Worm (Caenorhabditis elegans) whole organism, L3 larva: ENCODE data around the gene R07C12.3.

Source experiments
- aly-2 ChIP-seq: fragments of 150-350 bp; optimal IDR thresholded peaks from 2 replicates; lab custom pipeline; 2014; ENCODE audit warnings: missing biosample characterization, missing genetic modification characterization
- ceh-28 ChIP-seq: fragments of 150-350 bp; optimal IDR thresholded peaks from 2 replicates; lab custom pipeline; 2014; ENCODE audit warnings: missing biosample characterization, missing genetic modification reagents, missing genetic modification characterization
- ceh-82 ChIP-seq: fragments of 150-350 bp; optimal IDR thresholded peaks from 2 replicates; lab custom pipeline; 2014; ENCODE audit warnings: missing biosample characterization, missing genetic modification characterization
- fos-1 ChIP-seq: fragments of 150-350 bp; optimal IDR thresholded peaks from 2 replicates; lab custom pipeline; 2014; ENCODE audit warnings: missing biosample characterization, missing genetic modification characterization
- jun-1 ChIP-seq: fragments of 150-350 bp; optimal IDR thresholded peaks from 2 replicates; lab custom pipeline; 2014; ENCODE audit warnings: missing biosample characterization, missing genetic modification reagents, missing genetic modification characterization
- lin-39 ChIP-seq: fragments of 150-350 bp; optimal IDR thresholded peaks from 2 replicates; lab custom pipeline; 2018; ENCODE audit warnings: missing biosample characterization, missing genetic modification reagents, missing genetic modification characterization
- nhr-28 ChIP-seq: fragments of 150-350 bp; optimal IDR thresholded peaks from 2 replicates; lab custom pipeline; 2014; ENCODE audit warnings: missing biosample characterization, missing genetic modification characterization
- nhr-76 ChIP-seq: fragments of 150-350 bp; sonication (generic microtip); optimal IDR thresholded peaks from 5 replicates; lab custom pipeline; 2014; ENCODE audit warnings: missing biosample characterization, missing genetic modification characterization
- pha-4 ChIP-seq: fragments of 150-350 bp; optimal IDR thresholded peaks from 2 replicates; lab custom pipeline; 2014; ENCODE audit warnings: missing biosample characterization, missing genetic modification reagents, missing genetic modification characterization
- pqm-1 ChIP-seq: fragments of 150-350 bp; optimal IDR thresholded peaks from 2 replicates; lab custom pipeline; 2017; ENCODE audit warnings: missing biosample characterization, missing genetic modification characterization, inconsistent platforms
- skn-1 ChIP-seq: fragments of 150-350 bp; optimal IDR thresholded peaks from 2 replicates; lab custom pipeline; 2014; ENCODE audit warnings: missing biosample characterization, missing genetic modification characterization
- snpc-4 ChIP-seq: fragments of 150-350 bp; optimal IDR thresholded peaks from 2 replicates; lab custom pipeline; 2014; ENCODE audit warnings: missing biosample characterization, missing genetic modification characterization
- unc-39 ChIP-seq: sonication (generic microtip); optimal IDR thresholded peaks from 4 replicates; lab custom pipeline; 2017; ENCODE audit warnings: missing biosample characterization, missing genetic modification characterization

- TF ChIP-seq ceh-82 (tag; lab: Kevin White, UChicago) (no peak), unc-39 (tag; lab: Kevin White, UChicago) (no peak), ceh-28 (no peak), nhr-28 (no peak), aly-2 (tag; lab: Kevin White, UChicago) (no peak), lin-39 (tag; lab: Kevin White, UChicago) (no peak), pha-4 (tag; lab: Kevin White, UChicago) (no peak), nhr-76 (tag; lab: Kevin White, UChicago) (no peak), skn-1 (tag; lab: Kevin White, UChicago) (no peak), jun-1 (tag; lab: Kevin White, UChicago) (no peak), fos-1 (no peak), pqm-1 (no peak), snpc-4 (no peak)
Measured at ce11 chrIV:4162121-4162520, 17.2 kb downstream of the R07C12.3 start, which contains the start of gene scrm-5.
